Worm (Caenorhabditis elegans) whole organism, young adult: Measurements from ENCODE around the gene Y45F10D.2.

Source experiments
- B0019.2 ChIP-seq: fragments of 200-800 bp; sonication (Bioruptor generic); conservative IDR thresholded peaks from 2 replicates; pipeline ENCODE4 v1.3.6; 2022; ENCODE audit warnings: missing genetic modification reagents, missing genetic modification characterization, missing compliant biosample characterization
- T26A5.8 ChIP-seq: sonication (generic microtip); optimal IDR thresholded peaks from 2 replicates; lab custom pipeline; 2016; ENCODE audit warnings: missing genetic modification characterization, missing compliant biosample characterization
- ccch-3 ChIP-seq: fragments of 200-800 bp; sonication (Bioruptor generic); optimal IDR thresholded peaks from 2 replicates; lab custom pipeline; 2018; ENCODE audit warnings: mild to moderate bottlenecking, missing genetic modification characterization, missing compliant biosample characterization
- dpl-1 ChIP-seq: fragments of 150-350 bp; optimal IDR thresholded peaks from 2 replicates; lab custom pipeline; 2014; ENCODE audit warnings: missing biosample characterization, missing genetic modification reagents, missing genetic modification characterization
- ets-4 ChIP-seq: fragments of 200-800 bp; sonication (Bioruptor generic); optimal IDR thresholded peaks from 2 replicates; lab custom pipeline; 2018; ENCODE audit warnings: mild to moderate bottlenecking, missing genetic modification characterization, missing compliant biosample characterization
- fkh-3 ChIP-seq: sonication (generic microtip); optimal IDR thresholded peaks from 2 replicates; lab custom pipeline; 2016; ENCODE audit warnings: mild to moderate bottlenecking, missing genetic modification characterization, missing compliant biosample characterization
- lin-54 ChIP-seq: fragments of 200-800 bp; sonication (Bioruptor generic); optimal IDR thresholded peaks from 2 replicates; lab custom pipeline; 2018; ENCODE audit warnings: mild to moderate bottlenecking, missing genetic modification characterization, missing compliant biosample characterization
- mcd-1 ChIP-seq: fragments of 200-800 bp; sonication (Bioruptor generic); IDR thresholded peaks from 2 replicates; pipeline ENCODE4 v1.3.6; 2022; ENCODE audit warnings: missing genetic modification reagents, missing genetic modification characterization, missing compliant biosample characterization
- snpc-4 ChIP-seq, 5 experiments: fragments of 150-350 bp in 1 of 5; sonication (generic microtip) in 4 of 5; optimal IDR thresholded peaks; 2 replicates each; lab custom pipeline; 2014 to 2018; ENCODE audit warnings: missing genetic modification characterization in 5 of 5, missing biosample characterization in 3 of 5, antibody characterized with exemption in 2 of 5, mild to moderate bottlenecking in 2 of 5, missing compliant biosample characterization in 2 of 5, missing genotype in 2 of 5, moderate library complexity in 2 of 5, missing genetic modification reagents in 1 of 5
- tbx-9 ChIP-seq: sonication (generic microtip); optimal IDR thresholded peaks from 2 replicates; lab custom pipeline; 2016; ENCODE audit warnings: borderline replicate concordance, missing genetic modification characterization, inconsistent platforms, missing compliant biosample characterization
- unc-130 ChIP-seq: sonication (generic microtip); optimal IDR thresholded peaks from 2 replicates; lab custom pipeline; 2016; ENCODE audit warnings: missing genetic modification reagents, missing genetic modification characterization, missing compliant biosample characterization
- unc-62 ChIP-seq: fragments of 150-350 bp; optimal IDR thresholded peaks from 2 replicates; lab custom pipeline; 2014; ENCODE audit warnings: missing biosample characterization, missing genetic modification reagents, missing genetic modification characterization
- ztf-18 ChIP-seq: sonication (generic microtip); optimal IDR thresholded peaks from 2 replicates; lab custom pipeline; 2016; ENCODE audit warnings: missing genotype, mild to moderate bottlenecking, missing genetic modification characterization, missing compliant biosample characterization
- ztf-25 ChIP-seq: fragments of 200-800 bp; sonication (Bioruptor generic); IDR thresholded peaks from 2 replicates; pipeline ENCODE4 v1.3.6; 2022; ENCODE audit warnings: missing genetic modification reagents, missing genetic modification characterization, missing compliant biosample characterization

DNA sequence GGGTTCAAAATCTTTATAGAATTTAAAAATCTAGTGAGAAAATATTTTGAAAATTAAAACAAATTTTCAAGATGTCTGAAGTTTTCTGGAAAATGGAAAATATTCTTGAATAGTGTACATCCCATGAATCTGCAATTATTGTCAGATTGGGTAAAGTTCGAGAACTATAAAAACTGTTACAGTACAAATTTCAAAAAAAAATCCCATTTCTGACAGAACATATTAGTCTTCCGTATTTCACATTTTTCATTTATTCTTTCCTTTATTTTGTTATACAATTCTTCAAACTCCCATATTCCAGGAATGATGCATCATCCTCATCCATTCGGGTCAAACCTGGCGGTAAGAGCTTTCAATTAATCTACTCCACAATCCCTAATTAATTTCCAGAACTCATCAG is 24.4 kb downstream of the Y45F10D.2 start, which contains the start of gene sorb-1:
- TF ChIP-seq dpl-1 (GFP tag; lab: Kevin White, UChicago) (no peak), snpc-4 (GFP tag; optimal IDR thresholded peaks at IDR 0.05; lab: Kevin White, UChicago) (no peak), snpc-4 (tag; optimal IDR thresholded peaks at IDR 0.05; lab: Kevin White, UChicago) (no peak), mcd-1 (GFP tag; lab: Robert Waterston, UW) (no peak), B0019.2 (GFP tag; lab: Robert Waterston, UW) (no peak), fkh-3 (tag; lab: Kevin White, UChicago) (no peak), tbx-9 (tag; lab: Kevin White, UChicago) (no peak), unc-130 (GFP tag; lab: Kevin White, UChicago) (no peak), ztf-25 (no peak), lin-54 (GFP tag; lab: Kevin White, UChicago) (no peak), unc-62 (no peak), ztf-18 (tag; lab: Kevin White, UChicago) (no peak), ets-4 (GFP tag; lab: Kevin White, UChicago) (no peak), T26A5.8 (tag; lab: Kevin White, UChicago) (no peak), ccch-3 (no peak)
